Worm (Caenorhabditis elegans) whole organism, L2 larva: ENCODE measurements around the gene cct-6.

ENCODE experiments used
- C34F6.9 ChIP-seq: fragments of 150-350 bp; optimal IDR thresholded peaks from 2 replicates; lab custom pipeline; 2014; ENCODE audit warnings: missing biosample characterization, missing genetic modification characterization
- F13H6.1 ChIP-seq: sonication (generic microtip); optimal IDR thresholded peaks from 2 replicates; lab custom pipeline; 2016; ENCODE audit warnings: missing genetic modification characterization, missing compliant biosample characterization
- R02D3.7 ChIP-seq: fragments of 150-350 bp; optimal IDR thresholded peaks from 2 replicates; lab custom pipeline; 2014; ENCODE audit warnings: missing biosample characterization, missing genetic modification characterization
- Y55F3AM.14 ChIP-seq: fragments of 200-800 bp; sonication (Bioruptor generic); optimal IDR thresholded peaks from 2 replicates; lab custom pipeline; 2018; ENCODE audit warnings: mild to moderate bottlenecking, missing genetic modification characterization, missing compliant biosample characterization
- ZK546.5 ChIP-seq: sonication (generic microtip); optimal IDR thresholded peaks from 2 replicates; lab custom pipeline; 2017; ENCODE audit warnings: missing biosample characterization, missing genetic modification characterization
- alr-1 ChIP-seq: fragments of 150-350 bp; optimal IDR thresholded peaks from 2 replicates; lab custom pipeline; 2014; ENCODE audit warnings: missing biosample characterization, missing genetic modification characterization
- aly-2 ChIP-seq: fragments of 150-350 bp; optimal IDR thresholded peaks from 2 replicates; lab custom pipeline; 2014; ENCODE audit warnings: missing biosample characterization, missing genetic modification characterization
- blmp-1 ChIP-seq: sonication (generic microtip); optimal IDR thresholded peaks from 2 replicates; lab custom pipeline; 2017; ENCODE audit warnings: missing genetic modification characterization, mild to moderate bottlenecking, missing compliant biosample characterization, antibody characterized with exemption, moderate library complexity; ENCODE audit not compliant: insufficient read depth
- ceh-16 ChIP-seq: fragments of 150-350 bp; optimal IDR thresholded peaks from 2 replicates; lab custom pipeline; 2014; ENCODE audit warnings: missing biosample characterization, missing genetic modification characterization
- crh-2 ChIP-seq: sonication (generic microtip); optimal IDR thresholded peaks from 2 replicates; lab custom pipeline; 2017; ENCODE audit warnings: missing biosample characterization, missing genetic modification characterization
- dmd-4 ChIP-seq: sonication (generic microtip); optimal IDR thresholded peaks from 2 replicates; lab custom pipeline; 2017; ENCODE audit warnings: missing biosample characterization, missing genetic modification characterization
- elt-1 ChIP-seq: fragments of 150-350 bp; optimal IDR thresholded peaks from 2 replicates; lab custom pipeline; 2014; ENCODE audit warnings: missing biosample characterization, missing genetic modification characterization
- fos-1 ChIP-seq: fragments of 150-350 bp; optimal IDR thresholded peaks from 2 replicates; lab custom pipeline; 2014; ENCODE audit warnings: missing biosample characterization, missing genetic modification characterization
- gmeb-1 ChIP-seq: fragments of 150-350 bp; optimal IDR thresholded peaks from 2 replicates; lab custom pipeline; 2014; ENCODE audit warnings: missing biosample characterization, missing genetic modification characterization
- lin-11 ChIP-seq: fragments of 150-350 bp; sonication (generic microtip); optimal IDR thresholded peaks from 2 replicates; lab custom pipeline; 2014; ENCODE audit warnings: missing biosample characterization, missing genetic modification characterization, inconsistent platforms, mixed read lengths
- lin-13 ChIP-seq: fragments of 150-350 bp; optimal IDR thresholded peaks from 2 replicates; lab custom pipeline; 2014; ENCODE audit warnings: missing biosample characterization, missing genetic modification reagents, missing genetic modification characterization
- lin-39 ChIP-seq: fragments of 150-350 bp; optimal IDR thresholded peaks from 2 replicates; lab custom pipeline; 2014; ENCODE audit warnings: missing biosample characterization, missing genetic modification reagents, missing genetic modification characterization
- lsy-2 ChIP-seq, 2 experiments: fragments of 150-350 bp in 1 of 2; sonication (generic microtip) in 1 of 2; optimal IDR thresholded peaks; 2 replicates each; lab custom pipeline; 2014 to 2017; ENCODE audit warnings: missing biosample characterization in 2 of 2, missing genetic modification characterization in 2 of 2
- mbf-1 ChIP-seq: sonication (generic microtip); optimal IDR thresholded peaks from 2 replicates; lab custom pipeline; 2017; ENCODE audit warnings: missing biosample characterization, missing genetic modification characterization
- mdl-1 ChIP-seq, 2 experiments: fragments of 150-350 bp in 1 of 2; sonication (generic microtip) in 1 of 2; optimal IDR thresholded peaks; 2 replicates each; lab custom pipeline; 2017; ENCODE audit warnings: missing biosample characterization in 2 of 2, missing genetic modification characterization in 2 of 2
- nhr-11 ChIP-seq: fragments of 150-350 bp; optimal IDR thresholded peaks from 2 replicates; lab custom pipeline; 2014; ENCODE audit warnings: missing biosample characterization, missing genetic modification characterization
- nhr-12 ChIP-seq: fragments of 150-350 bp; optimal IDR thresholded peaks from 2 replicates; lab custom pipeline; 2014; ENCODE audit warnings: missing biosample characterization, missing genetic modification characterization
- nhr-129 ChIP-seq: fragments of 150-350 bp; optimal IDR thresholded peaks from 2 replicates; lab custom pipeline; 2014; ENCODE audit warnings: missing biosample characterization, missing genetic modification characterization
- nhr-21 ChIP-seq: fragments of 150-350 bp; optimal IDR thresholded peaks from 2 replicates; lab custom pipeline; 2014; ENCODE audit warnings: missing biosample characterization, missing genetic modification characterization
- nhr-23 ChIP-seq: fragments of 150-350 bp; optimal IDR thresholded peaks from 2 replicates; lab custom pipeline; 2014; ENCODE audit warnings: missing biosample characterization, missing genetic modification reagents, missing genetic modification characterization
- nhr-237 ChIP-seq: fragments of 150-350 bp; optimal IDR thresholded peaks from 2 replicates; lab custom pipeline; 2014; ENCODE audit warnings: missing biosample characterization, missing genetic modification characterization
- nhr-25 ChIP-seq: fragments of 150-350 bp; sonication (generic microtip); optimal IDR thresholded peaks from 3 replicates; lab custom pipeline; 2014; ENCODE audit warnings: missing biosample characterization, missing genetic modification characterization
- nhr-6 ChIP-seq: fragments of 150-350 bp; optimal IDR thresholded peaks from 2 replicates; lab custom pipeline; 2014; ENCODE audit warnings: missing biosample characterization, missing genetic modification characterization
- sem-4 ChIP-seq: fragments of 150-350 bp; optimal IDR thresholded peaks from 2 replicates; lab custom pipeline; 2014; ENCODE audit warnings: missing biosample characterization, missing genetic modification reagents, missing genetic modification characterization
- skn-1 ChIP-seq: sonication (generic microtip); optimal IDR thresholded peaks from 2 replicates; lab custom pipeline; 2017; ENCODE audit warnings: missing biosample characterization, missing genetic modification characterization
- sma-3 ChIP-seq: sonication (generic microtip); optimal IDR thresholded peaks from 2 replicates; lab custom pipeline; 2016; ENCODE audit warnings: missing genetic modification reagents, missing genetic modification characterization, missing compliant biosample characterization
- sma-9 ChIP-seq, 2 experiments: fragments of 150-350 bp in 1 of 2; sonication (generic microtip) in 1 of 2; optimal IDR thresholded peaks; 2 replicates each; lab custom pipeline; 2014 to 2016; ENCODE audit warnings: missing genetic modification characterization in 2 of 2, mild to moderate bottlenecking in 1 of 2, missing biosample characterization in 1 of 2, missing compliant biosample characterization in 1 of 2, missing genetic modification reagents in 1 of 2, moderate library complexity in 1 of 2
- snpc-4 ChIP-seq: fragments of 150-350 bp; optimal IDR thresholded peaks from 2 replicates; lab custom pipeline; 2014; ENCODE audit warnings: missing biosample characterization, missing genetic modification characterization
- unc-39 ChIP-seq: fragments of 150-350 bp; optimal IDR thresholded peaks from 2 replicates; lab custom pipeline; 2014; ENCODE audit warnings: missing biosample characterization, missing genetic modification characterization
- unc-55 ChIP-seq: fragments of 150-350 bp; sonication (generic microtip); optimal IDR thresholded peaks from 3 replicates; lab custom pipeline; 2014; ENCODE audit warnings: missing biosample characterization, missing genetic modification reagents, missing genetic modification characterization
- zag-1 ChIP-seq: fragments of 150-350 bp; optimal IDR thresholded peaks from 2 replicates; lab custom pipeline; 2014; ENCODE audit warnings: missing biosample characterization, missing genetic modification characterization
- ztf-1 ChIP-seq: fragments of 200-800 bp; sonication (Bioruptor generic); conservative IDR thresholded peaks from 2 replicates; pipeline ENCODE4 v1.3.6; 2022; ENCODE audit warnings: missing genetic modification characterization, missing compliant biosample characterization
- ztf-11 ChIP-seq: sonication (generic microtip); optimal IDR thresholded peaks from 2 replicates; lab custom pipeline; 2017; ENCODE audit warnings: missing biosample characterization, missing genetic modification characterization
- ztf-4 ChIP-seq: fragments of 150-350 bp; optimal IDR thresholded peaks from 2 replicates; lab custom pipeline; 2014; ENCODE audit warnings: missing biosample characterization, missing genetic modification characterization

Gene cct-6

DNA sequence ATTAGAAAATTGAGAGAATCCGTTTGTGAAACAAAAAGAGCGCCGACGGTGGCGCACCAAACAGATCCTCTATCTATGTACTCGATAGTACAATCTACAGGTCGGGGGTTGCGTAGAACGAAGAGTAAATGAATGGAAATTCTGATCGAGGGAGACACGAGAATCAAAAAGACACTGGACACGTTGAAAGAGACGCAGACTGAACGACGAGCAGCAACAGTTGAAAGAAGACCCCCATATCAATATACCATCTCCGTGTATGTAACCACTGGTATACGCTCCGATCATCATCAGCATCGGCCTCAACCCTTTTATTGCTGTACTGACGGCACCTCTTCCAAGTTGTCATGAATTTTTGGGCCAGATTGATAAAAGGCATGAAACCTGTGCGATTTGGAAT, 19.2 kb downstream of the cct-6 start:
- TF ChIP-seq sma-9 (GFP tag; optimal IDR thresholded peaks at IDR 0.05; lab: Kevin White, UChicago) (peak; percentile 55), sma-9 (tag; optimal IDR thresholded peaks at IDR 0.05; lab: Kevin White, UChicago) (no peak), nhr-25 (peak; percentile 5), crh-2 (tag; lab: Kevin White, UChicago) (peak; percentile 21), lin-11 (tag; lab: Kevin White, UChicago) (no peak), nhr-23 (tag; lab: Kevin White, UChicago) (no peak), Y55F3AM.14 (GFP tag; lab: Kevin White, UChicago) (no peak), nhr-6 (no peak), nhr-129 (tag; lab: Kevin White, UChicago) (peak; percentile 9), dmd-4 (tag; lab: Kevin White, UChicago) (no peak), mbf-1 (tag; lab: Kevin White, UChicago) (no peak), ceh-16 (tag; lab: Kevin White, UChicago) (peak; percentile 29), elt-1 (tag; lab: Kevin White, UChicago) (peak; percentile 79)
- TF ChIP-seq, all 48 proteins: peak for 6

ce11 chrIII:5835163-5835871, 20.2 kb downstream of the cct-6 start:
- TF ChIP-seq nhr-129 (tag; lab: Kevin White, UChicago) (peak; percentile 38), gmeb-1 (tag; lab: Kevin White, UChicago) (no peak), nhr-11 (no peak), unc-55 (no peak), C34F6.9 (no peak), nhr-23 (tag; lab: Kevin White, UChicago) (no peak), aly-2 (tag; lab: Kevin White, UChicago) (no peak), snpc-4 (tag; lab: Kevin White, UChicago) (no peak), ztf-4 (tag; lab: Kevin White, UChicago) (peak; percentile 50), crh-2 (tag; lab: Kevin White, UChicago) (peak; percentile 57), mdl-1 (tag; optimal IDR thresholded peaks at IDR 0.05; lab: Kevin White, UChicago) (no peak), alr-1 (tag; lab: Kevin White, UChicago) (no peak), zag-1 (tag; lab: Kevin White, UChicago) (no peak), ztf-1 (GFP tag; lab: Robert Waterston, UW) (no peak), lin-13 (GFP tag; lab: Kevin White, UChicago) (no peak), ceh-16 (tag; lab: Kevin White, UChicago) (no peak), lin-11 (tag; lab: Kevin White, UChicago) (no peak), nhr-6 (no peak), elt-1 (tag; lab: Kevin White, UChicago) (no peak), nhr-12 (tag; lab: Kevin White, UChicago) (no peak), F13H6.1 (tag; lab: Kevin White, UChicago) (peak; percentile 23), ztf-11 (tag; lab: Kevin White, UChicago) (no peak), fos-1 (tag; lab: Kevin White, UChicago) (peak; percentile 85), nhr-21 (tag; lab: Kevin White, UChicago) (peak; percentile 52), R02D3.7 (no peak), ZK546.5 (tag; lab: Kevin White, UChicago) (no peak), blmp-1 (tag; lab: Kevin White, UChicago) (peak; percentile 37), sma-9 (GFP tag; optimal IDR thresholded peaks at IDR 0.05; lab: Kevin White, UChicago) (peak; percentile 48), sma-9 (tag; optimal IDR thresholded peaks at IDR 0.05; lab: Kevin White, UChicago) (no peak), lsy-2 (tag; optimal IDR thresholded peaks at IDR 0.05; lab: Kevin White, UChicago) (no peak), dmd-4 (tag; lab: Kevin White, UChicago) (no peak), skn-1 (tag; lab: Kevin White, UChicago) (no peak), nhr-237 (no peak), unc-39 (no peak), nhr-25 (no peak), Y55F3AM.14 (GFP tag; lab: Kevin White, UChicago) (no peak), sma-3 (GFP tag; lab: Kevin White, UChicago) (peak; percentile 39), lin-39 (tag; lab: Kevin White, UChicago) (no peak), sem-4 (tag; lab: Kevin White, UChicago) (no peak)
